4 worm cellular contexts compared by ENCODE assay signal in genomic region chrIV:8053955-8054354, ce11.
A peak's percentile ranks its signal among the peaks of the same experiment; 100 is the strongest.
TF ChIP-seq lines count a peak whose summit lies in the region.

No protein-coding gene starts in this region.

TF ChIP-seq in whole organism, L1 larva, 84 proteins besides CTCF, POLR2A, EP300 and RAD21:
- TF ChIP-seq isw-1 (GFP tag; IDR thresholded peaks at IDR 0.05; lab: Robert Waterston, UW), result no peak
- TF ChIP-seq lin-14 (GFP tag; optimal IDR thresholded peaks at IDR 0.05; lab: Kevin White, UChicago), result peak; percentile 25
- TF ChIP-seq hlh-4 (tag; optimal IDR thresholded peaks at IDR 0.05; lab: Kevin White, UChicago), result no peak
- TF ChIP-seq mdl-1 (tag; optimal IDR thresholded peaks at IDR 0.05; lab: Kevin White, UChicago), result no peak

TF ChIP-seq in whole organism, L3 larva, 47 proteins besides CTCF, POLR2A, EP300 and RAD21:
- TF ChIP-seq pha-4 (tag; optimal IDR thresholded peaks at IDR 0.05; lab: Kevin White, UChicago) (peak; percentile 68), unc-39 (tag; optimal IDR thresholded peaks at IDR 0.05; lab: Kevin White, UChicago) (no peak)

TF ChIP-seq in whole organism, late embryonic, 69 proteins besides CTCF, POLR2A, EP300 and RAD21:
- TF ChIP-seq unc-42 (tag; optimal IDR thresholded peaks at IDR 0.05; lab: Kevin White, UChicago) (peak; percentile 75), fkh-10 (GFP tag; optimal IDR thresholded peaks at IDR 0.05; lab: Kevin White, UChicago) (no peak)

TF ChIP-seq in whole organism, mixed stage, embryonic, 35 proteins besides CTCF, POLR2A, EP300 and RAD21:
- TF ChIP-seq ztf-11 (tag; optimal IDR thresholded peaks at IDR 0.05; lab: Kevin White, UChicago) (no peak), lin-32 (GFP tag; optimal IDR thresholded peaks at IDR 0.05; lab: Kevin White, UChicago) (no peak), unc-120 (tag; optimal IDR thresholded peaks at IDR 0.05; lab: Kevin White, UChicago; ENCODE audit: poor library complexity, severe bottlenecking) (no peak), ces-1 (GFP tag; optimal IDR thresholded peaks at IDR 0.05; lab: Kevin White, UChicago) (peak; percentile 74), pha-4 (tag; optimal IDR thresholded peaks at IDR 0.05; lab: Kevin White, UChicago) (no peak), mls-2 (tag; optimal IDR thresholded peaks at IDR 0.05; lab: Kevin White, UChicago) (no peak)
